Worm (Caenorhabditis elegans): ENCODE measurements around the gene F40A3.4.

F40A3.4 gene

DNA sequence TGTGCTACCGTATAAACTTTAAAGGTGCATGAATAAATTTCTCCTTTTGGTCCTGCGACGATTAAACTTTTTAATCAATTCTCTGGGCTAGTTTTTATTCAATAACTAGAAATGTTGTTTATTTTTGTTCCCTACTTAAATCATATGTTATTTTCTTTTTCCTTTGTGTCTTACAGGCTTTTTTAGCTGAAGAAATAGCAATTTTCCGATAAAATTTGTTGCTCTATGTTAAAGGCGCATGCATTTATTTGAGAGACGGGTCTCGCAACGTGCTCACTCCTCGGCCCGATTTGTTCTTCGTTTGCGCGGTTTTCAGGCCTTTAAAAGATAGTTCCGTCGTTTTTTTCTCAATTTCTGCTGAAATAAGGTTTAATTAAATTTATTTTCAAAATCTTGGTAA is 21.7 kb upstream of the F40A3.4 start (continued):
- TF ChIP-seq ztf-22 (GFP tag; optimal IDR thresholded peaks at IDR 0.05) (no peak), ceh-91 (GFP tag; IDR thresholded peaks at IDR 0.05) (peak; percentile 38; the same call in 1 of the 2 replicates), somi-1 (GFP tag; optimal IDR thresholded peaks at IDR 0.05) (no peak), B0336.3 (GFP tag; IDR thresholded peaks at IDR 0.05) (no peak), lsl-1 (GFP tag; optimal IDR thresholded peaks at IDR 0.05) (peak; percentile 84), T07F8.4 (tag; optimal IDR thresholded peaks at IDR 0.05) (no peak), F33H1.4 (GFP tag; IDR thresholded peaks at IDR 0.05) (peak; percentile 87), D2030.7 (GFP tag; IDR thresholded peaks at IDR 0.05) (peak; percentile 45; the same call in 1 of the 2 replicates), madf-8 (GFP tag; conservative IDR thresholded peaks at IDR 0.05) (peak; percentile 42), egl-44 (GFP tag; IDR thresholded peaks at IDR 0.05) (no peak), snpc-1.3 (tag; optimal IDR thresholded peaks at IDR 0.05; ENCODE audit: insufficient read depth) (peak; percentile 14), ceh-79 (tag; optimal IDR thresholded peaks at IDR 0.05) (no peak), B0019.2 (GFP tag; conservative IDR thresholded peaks at IDR 0.05) (no peak), snpc-4 (GFP tag; optimal IDR thresholded peaks at IDR 0.05) (no peak), snpc-4 (tag; optimal IDR thresholded peaks at IDR 0.05) (peak in 1 of 4 experiments; percentile 26), nhr-120 (GFP tag; IDR thresholded peaks at IDR 0.05) (no peak), xnd-1 (tag; optimal IDR thresholded peaks at IDR 0.05) (peak; percentile 75), nhr-90 (tag; optimal IDR thresholded peaks at IDR 0.05) (no peak), F22D6.2 (tag; optimal IDR thresholded peaks at IDR 0.05) (no peak), rcor-1 (GFP tag; IDR thresholded peaks at IDR 0.05) (no peak), lag-1 (GFP tag; IDR thresholded peaks at IDR 0.05) (no peak), lsy-27 (tag; optimal IDR thresholded peaks at IDR 0.05; ENCODE audit: borderline replicate concordance, insufficient read depth) (no peak), pha-4 (tag; optimal IDR thresholded peaks at IDR 0.05) (no peak), ets-4 (GFP tag; optimal IDR thresholded peaks at IDR 0.05) (no peak), nhr-80 (tag; optimal IDR thresholded peaks at IDR 0.05) (no peak), egrh-3 (GFP tag; IDR thresholded peaks at IDR 0.05) (no peak)

- TF ChIP-seq lin-54 (GFP tag; optimal IDR thresholded peaks at IDR 0.05) (peak; percentile 33), nfyb-1 (GFP tag; IDR thresholded peaks at IDR 0.05) (peak; percentile 86), Y67H2A.10 (GFP tag; conservative IDR thresholded peaks at IDR 0.05) (no peak), sptf-2 (GFP tag; optimal IDR thresholded peaks at IDR 0.05) (no peak), chd-7 (tag; optimal IDR thresholded peaks at IDR 0.05) (peak; percentile 41), hsf-1 (GFP tag; IDR thresholded peaks at IDR 0.05) (0 out of 2 replicates have a peak, but pooled peaks have one; percentile 32), rec-8 (tag; optimal IDR thresholded peaks at IDR 0.05) (no peak), ZK185.1 (tag; optimal IDR thresholded peaks at IDR 0.05; ENCODE audit: poor library complexity, severe bottlenecking) (peak; percentile 12), ekl-4 (GFP tag; IDR thresholded peaks at IDR 0.05) (peak; percentile 74; the same call in 1 of the 2 replicates), ceh-40 (GFP tag; IDR thresholded peaks at IDR 0.05) (no peak), let-607 (tag; optimal IDR thresholded peaks at IDR 0.05) (peak; percentile 73 to 90), die-1 (tag; optimal IDR thresholded peaks at IDR 0.05) (no peak), nhr-80 (tag; optimal IDR thresholded peaks at IDR 0.05) (peak; percentile 71), K12H6.12 (tag; optimal IDR thresholded peaks at IDR 0.05) (peak; percentile 62), mel-28 (tag; optimal IDR thresholded peaks at IDR 0.05; ENCODE audit: borderline replicate concordance) (peak; percentile 27), akir-1 (GFP tag; optimal IDR thresholded peaks at IDR 0.05) (peak; percentile 50), madf-8 (GFP tag; conservative IDR thresholded peaks at IDR 0.05) (no peak), Y53G8AR.9 (GFP tag; conservative IDR thresholded peaks at IDR 0.05) (0 out of 2 replicates have a peak, but pooled peaks have one; percentile 11), ztf-22 (GFP tag; optimal IDR thresholded peaks at IDR 0.05) (peak; percentile 16), tbp1 (GFP tag; optimal IDR thresholded peaks at IDR 0.05) (peak; percentile 26), hmg-1.2 (GFP tag; IDR thresholded peaks at IDR 0.05) (peak; percentile 96), cebp-1 (GFP tag; IDR thresholded peaks at IDR 0.05) (peak; percentile 90), cebp-1 (tag; optimal IDR thresholded peaks at IDR 0.05) (peak; percentile 97), madf-6 (GFP tag; IDR thresholded peaks at IDR 0.05) (peak; percentile 5; the same call in 1 of the 2 replicates), repo-1 (tag; optimal IDR thresholded peaks at IDR 0.05) (peak; percentile 50)
These were observed 21.0 kb upstream of the F40A3.4 start, which contains the start of the genes C37C3.9 and C37C3.18 for ce11 chrV:7854603-7855002. TSS of gene C37C3.9 (minus strand) at chrV:7854700. TSS of gene C37C3.18 (plus strand) at chrV:7854993.
